Worm (Caenorhabditis elegans) whole organism, L4/young adult: ENCODE results near the gene math-34.

Experiments
- W03F9.2 ChIP-seq: fragments of 150-350 bp; optimal IDR thresholded peaks from 2 replicates; lab custom pipeline; 2014; ENCODE audit warnings: missing biosample characterization, missing genetic modification characterization
- dao-5 ChIP-seq: sonication (generic microtip); optimal IDR thresholded peaks from 2 replicates; lab custom pipeline; 2016; ENCODE audit warnings: missing genotype, missing genetic modification characterization, moderate library complexity, missing compliant biosample characterization
- him-1 ChIP-seq: sonication (generic microtip); optimal IDR thresholded peaks from 2 replicates; lab custom pipeline; 2016; ENCODE audit warnings: missing genotype, missing genetic modification reagents, missing genetic modification characterization, missing compliant biosample characterization

ce11 chrII:1066907-1067306 lies 38.1 kb downstream of the math-34 start, which contains the start of gene K02E7.10:
- TF ChIP-seq W03F9.2 (tag; lab: Kevin White, UChicago) (no peak), dao-5 (no peak), him-1 (tag; lab: Kevin White, UChicago) (no peak)
